Fruit fly (Drosophila melanogaster) whole organism, wandering third instar larva: ENCODE data around the gene CG18530.

Source experiments
- Dif ChIP-seq: fragments of 200-275, 200-300 bp; sonication (Bioruptor generic); optimal IDR thresholded peaks from 2 replicates; lab custom pipeline; 2018; ENCODE audit warnings: missing biosample characterization, missing genetic modification characterization; ENCODE audit not compliant: partially characterized antibody
- Hr78 ChIP-seq: fragments of >200 bp; optimal IDR thresholded peaks from 2 replicates; lab custom pipeline; 2017; ENCODE audit warnings: missing biosample characterization, missing genetic modification characterization
- N ChIP-seq: fragments of >200 bp; optimal IDR thresholded peaks from 2 replicates; lab custom pipeline; 2018; ENCODE audit warnings: missing biosample characterization, missing external identifiers, missing genetic modification characterization
- Sp1 ChIP-seq: fragments of 200-800 bp; sonication (Bioruptor generic); optimal IDR thresholded peaks from 3 replicates; lab custom pipeline; 2019; ENCODE audit warnings: missing biosample characterization, mild to moderate bottlenecking, missing genetic modification characterization, moderate library complexity
- ey ChIP-seq: fragments of 200-800 bp; sonication (Bioruptor generic); optimal IDR thresholded peaks from 2 replicates; lab custom pipeline; 2016; ENCODE audit warnings: missing biosample characterization, missing genetic modification characterization
- fru ChIP-seq: fragments of 200-800 bp; sonication (Bioruptor generic); optimal IDR thresholded peaks from 3 replicates; lab custom pipeline; 2016; ENCODE audit warnings: missing biosample characterization, mild to moderate bottlenecking, missing genetic modification characterization
- h ChIP-seq: fragments of 200-800 bp; sonication (Bioruptor generic); optimal IDR thresholded peaks from 3 replicates; lab custom pipeline; 2016; ENCODE audit warnings: missing biosample characterization, mild to moderate bottlenecking, missing genetic modification characterization
- psq ChIP-seq: fragments of 200-800 bp; sonication (Bioruptor generic); optimal IDR thresholded peaks from 3 replicates; lab custom pipeline; 2017; ENCODE audit warnings: missing biosample characterization, mild to moderate bottlenecking, missing genetic modification characterization, moderate library complexity
- rgr ChIP-seq: fragments of 200-800 bp; sonication (Bioruptor generic); optimal IDR thresholded peaks from 3 replicates; lab custom pipeline; 2016; ENCODE audit warnings: missing biosample characterization, mild to moderate bottlenecking, missing genetic modification characterization
- sage ChIP-seq: fragments of 200-800 bp; sonication (Bioruptor generic); optimal IDR thresholded peaks from 2 replicates; lab custom pipeline; 2016; ENCODE audit warnings: missing biosample characterization, mild to moderate bottlenecking, missing genetic modification characterization
- tai ChIP-seq: sonication (Bioruptor generic); optimal IDR thresholded peaks from 2 replicates; lab custom pipeline; 2016; ENCODE audit warnings: missing biosample characterization, missing genetic modification characterization

dm6 chr3R:12624913-12625312 lies 8.2 kb upstream of the CG18530 start:
- TF ChIP-seq psq (GFP tag; lab: Kevin White, UChicago) (no peak), Sp1 (GFP tag; lab: Kevin White, UChicago) (no peak), Hr78 (GFP tag; lab: Kevin White, UChicago) (no peak), h (GFP tag; lab: Kevin White, UChicago) (no peak), Dif (GFP tag; lab: Kevin White, UChicago) (no peak), N (GFP tag; lab: Kevin White, UChicago) (no peak), rgr (GFP tag; lab: Kevin White, UChicago) (no peak), tai (GFP tag; lab: Kevin White, UChicago) (no peak), ey (no peak), sage (GFP tag; lab: Kevin White, UChicago) (no peak), fru (GFP tag; lab: Kevin White, UChicago) (no peak)
